Fruit fly (Drosophila melanogaster): ENCODE data around the gene CG9701.
A peak's percentile ranks its signal among the peaks of the same experiment; 100 is the strongest.

CG9701 gene

dm6 chr3L:16772755-16773523 lies 39.6 kb downstream of the CG9701 start:
- TF ChIP-seq D (optimal IDR thresholded peaks at IDR 0.05) (peak; percentile 48), D (GFP tag; optimal IDR thresholded peaks at IDR 0.05) (no peak), pros (GFP tag; optimal IDR thresholded peaks at IDR 0.05) (peak; percentile 92), CG1024 (GFP tag; IDR thresholded peaks at IDR 0.05) (no peak), cad (GFP tag; optimal IDR thresholded peaks at IDR 0.05) (peak; percentile 11), kni (GFP tag; optimal IDR thresholded peaks at IDR 0.05) (peak; percentile 20), C15 (GFP tag; IDR thresholded peaks at IDR 0.05) (0 out of 3 replicates have a peak, but pooled peaks have one; percentile 17), CG15479 (GFP tag; optimal IDR thresholded peaks at IDR 0.05) (peak; percentile 72), twi (tag; optimal IDR thresholded peaks at IDR 0.05) (peak; percentile 74), CG14441 (GFP tag; IDR thresholded peaks at IDR 0.05) (no peak), zen (tag; optimal IDR thresholded peaks at IDR 0.05) (peak; percentile 99), bigmax (GFP tag; optimal IDR thresholded peaks at IDR 0.05) (peak; percentile 45), insv (GFP tag; optimal IDR thresholded peaks at IDR 0.05) (peak in 1 of 2 experiments; percentile 27), CG8281 (tag; optimal IDR thresholded peaks at IDR 0.05) (no peak)

- TF ChIP-seq aop (GFP tag; IDR thresholded peaks at IDR 0.05) (no peak), pan (optimal IDR thresholded peaks at IDR 0.05) (no peak), pan (GFP tag; optimal IDR thresholded peaks at IDR 0.05 in 1 of 2, IDR thresholded peaks at IDR 0.05 in 1 of 2) (no peak), CTCF (GFP tag; optimal IDR thresholded peaks at IDR 0.05) (no peak), fu2 (GFP tag; optimal IDR thresholded peaks at IDR 0.05) (no peak), Poxn (GFP tag; IDR thresholded peaks at IDR 0.05) (no peak), bab2 (GFP tag; optimal IDR thresholded peaks at IDR 0.05) (no peak), crc (GFP tag; optimal IDR thresholded peaks at IDR 0.05) (no peak), Abd-B (GFP tag; optimal IDR thresholded peaks at IDR 0.05) (peak; percentile 58), B-H1 (GFP tag; IDR thresholded peaks at IDR 0.05) (no peak), mld (GFP tag; IDR thresholded peaks at IDR 0.05; ENCODE audit: partially characterized antibody) (no peak), CG4360 (GFP tag; IDR thresholded peaks at IDR 0.05) (no peak), ap (GFP tag; IDR thresholded peaks at IDR 0.05) (no peak), Med (GFP tag) (peak; percentile 80), CG11696 (GFP tag; IDR thresholded peaks at IDR 0.05) (no peak), CG8765 (GFP tag; IDR thresholded peaks at IDR 0.05) (no peak), Mes4 (GFP tag; optimal IDR thresholded peaks at IDR 0.05) (no peak), CG1832 (GFP tag; optimal IDR thresholded peaks at IDR 0.05) (no peak), CG13287 (GFP tag; IDR thresholded peaks at IDR 0.05; ENCODE audit: partially characterized antibody) (peak; percentile 72), CG7839 (tag; optimal IDR thresholded peaks at IDR 0.05) (peak; percentile 64), CG15073 (GFP tag; optimal IDR thresholded peaks at IDR 0.05) (no peak), hb (GFP tag; IDR thresholded peaks at IDR 0.05; ENCODE audit: partially characterized antibody) (0 out of 3 replicates have a peak, but pooled peaks have one; percentile 38), slbo (GFP tag; IDR thresholded peaks at IDR 0.05) (peak; percentile 78), emc (GFP tag; optimal IDR thresholded peaks at IDR 0.05) (no peak), unpg (GFP tag; optimal IDR thresholded peaks at IDR 0.05) (peak; percentile 27), crol (GFP tag; IDR thresholded peaks at IDR 0.05) (no peak), lola (GFP tag; optimal IDR thresholded peaks at IDR 0.05) (peak in 1 of 3 experiments; percentile 70), MTF-1 (GFP tag; optimal IDR thresholded peaks at IDR 0.05; ENCODE audit: borderline replicate concordance) (no peak), Taf1 (GFP tag; IDR thresholded peaks at IDR 0.05) (no peak), Side (GFP tag; optimal IDR thresholded peaks at IDR 0.05) (no peak), dysf (GFP tag; IDR thresholded peaks at IDR 0.05) (0 out of 3 replicates have a peak, but pooled peaks have one; percentile 30), da (GFP tag; optimal IDR thresholded peaks at IDR 0.05) (no peak), CG8281 (tag; optimal IDR thresholded peaks at IDR 0.05) (no peak), CG11085 (GFP tag; IDR thresholded peaks at IDR 0.05) (no peak), CG7963 (GFP tag; IDR thresholded peaks at IDR 0.05; ENCODE audit: partially characterized antibody) (0 out of 3 replicates have a peak, but pooled peaks have one; percentile 16), peb (GFP tag; IDR thresholded peaks at IDR 0.05) (no peak), CG12236 (GFP tag; optimal IDR thresholded peaks at IDR 0.05) (no peak)
Measured at dm6 chr3L:16779704-16780173, 46.4 kb downstream of the CG9701 start, which contains the start of the genes mus302 and CG9705. TSS of gene mus302 (minus strand) at chr3L:16779736. TSS of gene CG9705 (plus strand) at chr3L:16780100.
